Fruit fly (Drosophila melanogaster): ENCODE data around the gene CheA75a.

The CheA75a gene

DNA sequence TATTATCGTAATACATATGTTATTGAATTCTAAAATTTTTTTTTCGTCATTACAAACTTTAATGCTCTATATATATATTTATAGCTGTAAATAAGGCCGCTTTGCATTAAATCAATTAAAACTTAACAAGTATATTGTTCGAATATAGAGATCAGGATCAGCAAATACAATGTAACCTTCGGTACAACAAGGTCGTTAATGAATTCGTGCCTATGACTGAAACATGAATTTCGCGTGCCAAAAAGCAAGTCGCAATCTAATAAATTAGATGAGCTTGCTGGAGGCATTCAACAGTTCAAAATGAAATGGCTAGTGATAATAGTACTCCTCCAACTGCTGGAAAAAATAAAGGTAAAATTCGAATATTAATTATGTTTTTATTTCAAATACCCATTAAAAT, at the start of gene CheA75a:
TSS of gene CheA75a (plus strand) at position 301 of the 400 bp plus-strand sequence.
- TF ChIP-seq noc (tag; optimal IDR thresholded peaks at IDR 0.05), result no peak

DNA sequence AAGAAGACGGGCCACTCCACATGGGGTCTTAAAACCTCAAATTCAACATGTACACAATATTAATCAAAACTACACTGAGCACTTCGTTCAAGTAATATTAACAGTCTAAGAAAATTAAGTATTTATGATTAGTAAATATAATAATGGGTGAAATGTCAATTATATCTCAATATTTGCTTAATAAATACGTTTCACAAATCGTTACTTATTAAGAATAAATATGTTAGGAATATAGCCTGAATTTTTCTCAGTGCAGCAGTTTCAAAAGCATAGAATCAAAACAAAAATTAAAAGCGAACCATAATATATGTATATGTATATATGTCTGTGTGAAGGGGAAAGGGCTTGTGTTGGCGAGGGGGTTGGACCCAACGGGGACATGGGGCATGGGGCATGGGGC, 47.9 kb upstream of the CheA75a start:
- peak; percentile 3 for TF ChIP-seq noc (tag; optimal IDR thresholded peaks at IDR 0.05)

- no peak for TF ChIP-seq noc (tag; optimal IDR thresholded peaks at IDR 0.05)
These were observed 47.5 kb upstream of the CheA75a start for dm6 chr3L:18204366-18204765.

DNA sequence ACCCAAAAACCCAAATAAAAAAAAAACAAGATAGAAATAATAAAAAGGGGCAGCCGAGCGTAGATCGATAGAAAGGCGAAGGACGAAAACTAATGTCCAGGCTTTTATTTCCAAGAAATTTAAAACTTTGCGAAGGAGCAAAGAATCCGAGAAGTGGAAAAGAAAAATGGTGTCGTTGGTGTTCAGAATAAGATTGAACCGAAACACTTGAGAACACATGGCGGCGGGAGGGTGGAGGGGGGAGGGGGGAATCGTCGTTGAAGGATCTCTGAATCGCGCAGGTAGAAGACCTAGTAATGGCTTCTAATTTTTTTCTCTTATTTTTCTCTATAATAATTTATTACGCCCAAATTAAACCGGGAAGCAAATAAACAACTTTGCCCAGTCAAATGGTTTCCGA, 46.4 kb upstream of the CheA75a start:
- TF ChIP-seq noc (tag; optimal IDR thresholded peaks at IDR 0.05), result no peak

DNA sequence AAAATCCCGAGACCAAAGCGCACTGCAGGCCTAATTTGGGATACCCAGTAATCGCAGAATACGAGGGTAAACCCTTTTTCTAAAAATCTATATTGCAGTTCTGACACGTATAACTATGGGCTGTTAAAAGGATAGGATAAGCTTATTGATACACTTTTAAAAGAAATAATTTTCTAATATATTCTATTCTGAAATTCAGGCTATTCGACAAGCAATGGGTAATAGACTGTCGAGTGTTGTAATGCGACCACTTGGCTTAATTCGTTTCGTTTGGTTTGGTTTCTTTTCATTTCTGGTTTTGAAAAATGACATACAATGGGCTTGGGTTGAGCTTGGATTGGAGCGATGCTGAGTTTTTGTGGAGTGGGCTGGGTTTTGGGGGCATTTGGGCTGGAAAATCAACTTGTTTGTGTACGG, 39.6 kb upstream of the CheA75a start:
- no peak for TF ChIP-seq noc (tag; optimal IDR thresholded peaks at IDR 0.05)

- no peak for TF ChIP-seq noc (tag; optimal IDR thresholded peaks at IDR 0.05)
These were observed 38.1 kb upstream of the CheA75a start for dm6 chr3L:18213745-18214144.

dm6 chr3L:18215669-18216068, 36.2 kb upstream of the CheA75a start:
- no peak for TF ChIP-seq noc (tag; optimal IDR thresholded peaks at IDR 0.05)

DNA sequence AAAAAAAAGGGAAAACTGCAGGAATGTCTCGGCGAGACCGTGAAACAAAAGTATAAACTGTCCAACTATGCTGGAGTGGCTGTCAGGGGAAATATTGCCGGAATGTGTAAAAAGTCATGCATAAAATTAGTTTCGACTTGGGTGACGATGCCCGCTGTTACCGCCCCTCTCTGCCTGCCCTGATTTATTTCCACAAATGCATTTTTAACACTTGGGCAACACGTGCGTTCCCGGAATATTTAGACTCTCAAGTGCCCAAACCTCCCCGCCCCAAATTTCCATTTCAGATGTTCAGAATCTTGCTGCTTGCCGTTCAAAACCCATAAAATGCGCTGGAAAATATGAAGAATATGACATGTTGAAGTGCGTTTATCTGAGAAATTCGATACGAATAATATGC, 35.0 kb upstream of the CheA75a start:
- TF ChIP-seq noc (tag; optimal IDR thresholded peaks at IDR 0.05), result no peak

- TF ChIP-seq noc (tag; optimal IDR thresholded peaks at IDR 0.05), result no peak
These were observed 33.4 kb upstream of the CheA75a start for dm6 chr3L:18218480-18218879.

DNA sequence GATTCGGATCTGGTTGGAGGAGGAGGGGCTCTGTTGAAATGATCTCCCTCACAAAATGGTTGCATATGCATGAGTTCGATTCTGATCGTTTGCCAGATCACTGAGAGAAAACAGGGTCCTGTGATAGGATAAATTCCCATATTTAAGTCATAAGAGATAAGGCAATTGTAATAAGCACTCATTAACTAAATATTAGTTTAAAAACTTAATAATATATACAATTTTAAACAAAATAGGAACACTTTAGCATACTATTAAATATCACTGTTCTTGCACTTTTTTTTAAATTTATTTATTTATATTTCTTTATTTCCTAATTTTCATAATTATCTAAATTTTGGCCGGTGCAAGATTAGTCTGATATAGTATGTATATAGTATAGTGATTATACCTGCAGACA, 32.5 kb upstream of the CheA75a start:
- TF ChIP-seq noc (tag; optimal IDR thresholded peaks at IDR 0.05), result no peak

- no peak for TF ChIP-seq noc (tag; optimal IDR thresholded peaks at IDR 0.05)
These were observed 30.5 kb upstream of the CheA75a start for dm6 chr3L:18221275-18221858.

DNA sequence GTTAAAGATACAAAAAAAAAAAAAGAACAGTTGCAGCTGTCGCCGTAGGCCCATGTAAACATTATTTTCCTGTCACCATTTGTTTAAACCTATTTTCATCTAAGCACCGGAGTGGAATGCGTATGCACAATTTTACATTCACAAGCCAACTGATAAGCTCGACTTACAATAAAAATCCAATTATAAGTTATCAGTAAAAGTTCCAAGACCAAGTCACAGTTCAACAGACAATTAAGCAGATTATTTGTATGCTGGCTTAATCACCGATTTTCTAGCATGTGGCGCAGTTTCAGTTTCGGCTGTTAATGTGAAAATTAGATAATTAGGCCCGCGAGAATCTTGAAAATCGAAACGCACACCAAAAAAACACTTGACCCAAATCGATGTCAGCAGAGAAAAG, 29.6 kb upstream of the CheA75a start:
- no peak for TF ChIP-seq noc (tag; optimal IDR thresholded peaks at IDR 0.05)

DNA sequence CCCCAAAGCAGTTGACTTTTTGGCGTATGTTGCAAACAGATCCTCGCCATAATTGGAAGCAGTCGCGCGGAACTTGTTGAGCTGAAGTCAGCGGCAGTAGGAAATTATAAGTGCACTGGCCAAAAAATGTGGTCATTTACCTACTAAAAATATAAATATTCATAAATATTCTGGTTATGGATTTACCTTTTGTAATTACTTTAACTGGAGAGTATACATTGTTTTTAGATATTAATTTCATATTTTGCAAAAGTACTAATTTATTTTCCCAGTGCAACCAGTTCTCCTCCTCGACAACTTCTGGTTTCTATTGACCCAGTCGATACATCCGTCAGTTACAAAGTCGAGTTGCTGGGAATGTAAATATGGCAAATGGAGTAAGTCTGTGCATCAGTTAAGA, 28.5 kb upstream of the CheA75a start:
- TF ChIP-seq noc (tag; optimal IDR thresholded peaks at IDR 0.05), result no peak

- no peak for TF ChIP-seq noc (tag; optimal IDR thresholded peaks at IDR 0.05)
These were observed 27.1 kb upstream of the CheA75a start for dm6 chr3L:18224612-18225409.

dm6 chr3L:18225446-18226380, 26.2 kb upstream of the CheA75a start:
- TF ChIP-seq noc (tag; optimal IDR thresholded peaks at IDR 0.05), result no peak

DNA sequence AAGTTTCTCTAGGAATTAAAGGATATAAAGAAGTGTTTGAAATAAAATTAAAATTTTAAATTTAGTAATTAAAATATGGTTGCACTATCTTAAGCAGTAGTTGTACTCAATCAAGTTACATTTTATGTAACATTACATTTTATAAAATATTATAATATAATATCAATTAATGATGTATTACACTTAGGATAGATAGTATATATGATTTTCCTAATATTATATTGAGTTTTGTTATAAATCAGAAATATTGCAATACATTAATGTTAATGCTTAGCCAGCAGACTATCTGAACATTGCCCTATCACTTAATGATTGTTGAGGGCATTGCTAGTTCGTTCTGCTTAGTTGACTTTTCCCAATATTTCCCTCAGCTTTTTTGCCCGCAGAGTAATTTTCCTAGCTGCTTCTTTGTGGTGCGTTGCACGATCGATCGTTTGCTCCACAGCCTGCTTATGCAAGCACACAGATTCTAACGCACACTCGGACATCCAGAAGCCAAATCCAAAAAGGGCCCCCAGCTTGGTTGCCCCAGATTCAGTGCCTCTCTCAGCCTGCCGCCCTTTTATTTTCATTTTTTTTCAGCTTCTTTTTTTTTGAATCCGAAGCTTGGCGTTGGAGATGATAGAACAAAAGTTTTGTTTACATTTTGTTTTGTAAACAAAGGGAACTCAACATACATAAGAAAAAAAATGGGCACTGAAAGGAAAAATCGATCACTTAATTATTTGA, 25.0 kb upstream of the CheA75a start:
- no peak for TF ChIP-seq noc (tag; optimal IDR thresholded peaks at IDR 0.05)

Measured in whole organism, larva.